Worm (Caenorhabditis elegans) whole organism, L1 larva: ENCODE measurements around the gene T27E4.7.

ENCODE experiments used
- mep-1 ChIP-seq: fragments of 150-350 bp; optimal IDR thresholded peaks from 2 replicates; lab custom pipeline; 2014; ENCODE audit warnings: missing biosample characterization, missing genetic modification characterization
- tbx-2 ChIP-seq: sonication (generic microtip); optimal IDR thresholded peaks from 2 replicates; lab custom pipeline; 2016; ENCODE audit warnings: missing genetic modification characterization, missing compliant biosample characterization

- no peak for TF ChIP-seq tbx-2 (tag; lab: Kevin White, UChicago)
- no peak for TF ChIP-seq mep-1 (tag; lab: Kevin White, UChicago)
Observed at ce11 chrV:9067678-9068077, 8.4 kb downstream of the T27E4.7 start, which contains the start of gene fip-2.
